Worm (Caenorhabditis elegans) whole organism, L4 larva: ENCODE measurements around the gene C09G9.5.

ENCODE experiments used
- D1046.2 ChIP-seq: fragments of 200-800 bp; sonication (Bioruptor generic); IDR thresholded peaks from 2 replicates; pipeline ENCODE4 v1.3.6; 2022; ENCODE audit warnings: missing genetic modification characterization, missing compliant biosample characterization
- F10B5.3 ChIP-seq: sonication (generic microtip); optimal IDR thresholded peaks from 2 replicates; lab custom pipeline; 2016; ENCODE audit warnings: mild to moderate bottlenecking, missing genetic modification characterization, missing compliant biosample characterization
- F49E8.2 ChIP-seq: sonication (generic microtip); optimal IDR thresholded peaks from 2 replicates; lab custom pipeline; 2016; ENCODE audit warnings: missing compliant biosample characterization, mild to moderate bottlenecking, missing genetic modification characterization, borderline replicate concordance
- R02D3.7 ChIP-seq: fragments of 150-350 bp; sonication (generic microtip); optimal IDR thresholded peaks from 3 replicates; lab custom pipeline; 2014; ENCODE audit warnings: missing biosample characterization, missing genetic modification characterization
- T20F7.1 ChIP-seq: fragments of 200-800 bp; sonication (Bioruptor generic); optimal IDR thresholded peaks from 2 replicates; lab custom pipeline; 2018; ENCODE audit warnings: mild to moderate bottlenecking, missing genetic modification characterization, missing compliant biosample characterization
- Y105C5A.15 ChIP-seq: fragments of 200-800 bp; sonication (Bioruptor generic); IDR thresholded peaks from 2 replicates; pipeline ENCODE4 v1.3.6; 2022; ENCODE audit warnings: missing genetic modification characterization, missing compliant biosample characterization
- aly-2 ChIP-seq: sonication (generic microtip); optimal IDR thresholded peaks from 2 replicates; lab custom pipeline; 2018; ENCODE audit warnings: missing biosample characterization, missing genetic modification characterization
- arid-1 ChIP-seq: fragments of 200-800 bp; sonication (Bioruptor generic); conservative IDR thresholded peaks from 2 replicates; pipeline ENCODE4 v1.3.6; 2022; ENCODE audit warnings: missing genetic modification reagents, missing genetic modification characterization, missing compliant biosample characterization
- attf-4 ChIP-seq: sonication (generic microtip); optimal IDR thresholded peaks from 3 replicates; lab custom pipeline; 2017; ENCODE audit warnings: missing biosample characterization, missing genetic modification characterization
- ceh-20 ChIP-seq: fragments of 200-800 bp; sonication (Bioruptor generic); IDR thresholded peaks from 2 replicates; pipeline ENCODE4 v1.3.6; 2022; ENCODE audit warnings: missing genetic modification reagents, missing genetic modification characterization, missing compliant biosample characterization
- ceh-28 ChIP-seq: fragments of 150-350 bp; optimal IDR thresholded peaks from 2 replicates; lab custom pipeline; 2014; ENCODE audit warnings: missing biosample characterization, missing genetic modification reagents, missing genetic modification characterization
- ctbp-1 ChIP-seq: fragments of 200-800 bp; sonication (Bioruptor generic); IDR thresholded peaks from 2 replicates; pipeline ENCODE4 v1.3.6; 2022; ENCODE audit warnings: missing genetic modification reagents, missing genetic modification characterization, missing compliant biosample characterization
- daf-16 ChIP-seq, 3 experiments: sonication (generic microtip); optimal IDR thresholded peaks; 2 replicates each; lab custom pipeline; 2016 to 2017; ENCODE audit warnings: missing genetic modification characterization in 3 of 3, missing genetic modification reagents in 3 of 3, mild to moderate bottlenecking in 2 of 3, missing compliant biosample characterization in 2 of 3, missing biosample characterization in 1 of 3, moderate library complexity in 1 of 3
- dmd-6 ChIP-seq: fragments of 200-800 bp; sonication (Bioruptor generic); IDR thresholded peaks from 2 replicates; pipeline ENCODE4 v1.3.6; 2022; ENCODE audit warnings: missing genetic modification reagents, missing genetic modification characterization, missing compliant biosample characterization
- dmd-8 ChIP-seq: fragments of 200-800 bp; sonication (Bioruptor generic); IDR thresholded peaks from 2 replicates; pipeline ENCODE4 v1.3.6; 2022; ENCODE audit warnings: missing genetic modification characterization, missing compliant biosample characterization
- dmd-9 ChIP-seq: fragments of 200-800 bp; sonication (Bioruptor generic); IDR thresholded peaks from 2 replicates; pipeline ENCODE4 v1.3.6; 2022; ENCODE audit warnings: missing genetic modification reagents, missing genetic modification characterization, missing compliant biosample characterization
- dpl-1 ChIP-seq: fragments of 150-350 bp; optimal IDR thresholded peaks from 2 replicates; lab custom pipeline; 2014; ENCODE audit warnings: missing biosample characterization, missing genetic modification reagents, missing genetic modification characterization
- dve-1 ChIP-seq: sonication (generic microtip); optimal IDR thresholded peaks from 2 replicates; lab custom pipeline; 2017; ENCODE audit warnings: antibody characterized with exemption, mild to moderate bottlenecking, missing genetic modification characterization, missing compliant biosample characterization; ENCODE audit not compliant: insufficient read depth
- hlh-11 ChIP-seq: fragments of 200-800 bp; sonication (Bioruptor generic); optimal IDR thresholded peaks from 2 replicates; lab custom pipeline; 2018; ENCODE audit warnings: mild to moderate bottlenecking, missing genetic modification characterization, missing compliant biosample characterization
- hlh-30 ChIP-seq: sonication (generic microtip); optimal IDR thresholded peaks from 2 replicates; lab custom pipeline; 2017; ENCODE audit warnings: antibody characterized with exemption, mild to moderate bottlenecking, missing genetic modification characterization, missing compliant biosample characterization; ENCODE audit not compliant: insufficient read depth
- hmg-1.1 ChIP-seq: fragments of 200-800 bp; sonication (Bioruptor generic); IDR thresholded peaks from 2 replicates; pipeline ENCODE4 v1.3.6; 2022; ENCODE audit warnings: missing genetic modification reagents, missing genetic modification characterization, missing compliant biosample characterization
- lin-15B ChIP-seq: fragments of 150-350 bp; sonication (generic microtip); optimal IDR thresholded peaks from 3 replicates; lab custom pipeline; 2014; ENCODE audit warnings: missing biosample characterization, missing genetic modification characterization
- lin-39 ChIP-seq: fragments of 150-350 bp; optimal IDR thresholded peaks from 2 replicates; lab custom pipeline; 2014; ENCODE audit warnings: missing biosample characterization, missing genetic modification reagents, missing genetic modification characterization
- lsy-2 ChIP-seq, 2 experiments: fragments of 150-350 bp in 1 of 2; sonication (generic microtip) in 1 of 2; optimal IDR thresholded peaks; 2 replicates each; lab custom pipeline; 2014 to 2017; ENCODE audit warnings: missing biosample characterization in 2 of 2, missing genetic modification characterization in 2 of 2
- madf-5 ChIP-seq, 2 experiments: fragments of 200-800 bp; sonication (Bioruptor generic); IDR thresholded peaks; 2 replicates each; pipeline ENCODE4 v1.3.6; 2022; ENCODE audit warnings: missing compliant biosample characterization in 2 of 2, missing genetic modification characterization in 2 of 2
- mdl-1 ChIP-seq, 2 experiments: fragments of 150-350 bp in 1 of 2; sonication (generic microtip) in 1 of 2; optimal IDR thresholded peaks; 2 replicates each; lab custom pipeline; 2014 to 2017; ENCODE audit warnings: missing biosample characterization in 2 of 2, missing genetic modification characterization in 2 of 2
- mxl-2 ChIP-seq: fragments of 200-800 bp; sonication (Bioruptor generic); conservative IDR thresholded peaks from 2 replicates; pipeline ENCODE4 v1.3.6; 2022; ENCODE audit warnings: missing genetic modification reagents, missing genetic modification characterization, missing compliant biosample characterization
- nhr-111 ChIP-seq: fragments of 200-800 bp; sonication (Bioruptor generic); optimal IDR thresholded peaks from 2 replicates; lab custom pipeline; 2018; ENCODE audit warnings: mild to moderate bottlenecking, missing genetic modification characterization, missing compliant biosample characterization
- nhr-25 ChIP-seq: sonication (generic microtip); optimal IDR thresholded peaks from 2 replicates; lab custom pipeline; 2017; ENCODE audit warnings: missing genetic modification characterization, mild to moderate bottlenecking, missing compliant biosample characterization, antibody characterized with exemption, moderate library complexity, borderline replicate concordance; ENCODE audit not compliant: insufficient read depth
- nhr-28 ChIP-seq: fragments of 150-350 bp; optimal IDR thresholded peaks from 2 replicates; lab custom pipeline; 2014; ENCODE audit warnings: missing biosample characterization, missing genetic modification characterization
- nhr-77 ChIP-seq: fragments of 150-350 bp; optimal IDR thresholded peaks from 2 replicates; lab custom pipeline; 2014; ENCODE audit warnings: missing biosample characterization, missing genetic modification characterization
- pha-4 ChIP-seq, 2 experiments: fragments of 150-350 bp in 1 of 2; fragments of 200-800 bp in 1 of 2; sonication (Bioruptor generic) in 1 of 2; IDR thresholded peaks in 1 of 2; optimal IDR thresholded peaks in 1 of 2; 2 replicates each; pipeline versions ENCODE4 v1.3.6 to Lab custom; 2014 to 2022; ENCODE audit warnings: missing genetic modification characterization in 2 of 2, missing genetic modification reagents in 2 of 2, missing biosample characterization in 1 of 2, missing compliant biosample characterization in 1 of 2
- pqm-1 ChIP-seq: sonication (generic microtip); optimal IDR thresholded peaks from 2 replicates; lab custom pipeline; 2017; ENCODE audit warnings: missing biosample characterization, missing genetic modification characterization
- rbr-2 ChIP-seq: sonication (generic microtip); optimal IDR thresholded peaks from 2 replicates; lab custom pipeline; 2016; ENCODE audit warnings: missing genotype, missing genetic modification characterization, missing compliant biosample characterization
- set-16 ChIP-seq: fragments of 200-800 bp; sonication (Bioruptor generic); IDR thresholded peaks from 2 replicates; pipeline ENCODE4 v1.3.6; 2022; ENCODE audit warnings: missing genetic modification reagents, missing genetic modification characterization, missing compliant biosample characterization
- skn-1 ChIP-seq: fragments of 150-350 bp; optimal IDR thresholded peaks from 2 replicates; lab custom pipeline; 2014; ENCODE audit warnings: missing biosample characterization, missing genetic modification characterization
- zag-1 ChIP-seq: fragments of 150-350 bp; optimal IDR thresholded peaks from 2 replicates; lab custom pipeline; 2014; ENCODE audit warnings: missing biosample characterization, missing genetic modification characterization
- zip-11 ChIP-seq: fragments of 200-800 bp; sonication (Bioruptor generic); IDR thresholded peaks from 2 replicates; pipeline ENCODE4 v1.3.6; 2022; ENCODE audit warnings: missing genetic modification characterization, missing compliant biosample characterization

C09G9.5 gene

ce11 chrIV:8886228-8886627 lies at the start of gene C09G9.5:
Gene C09G9.5 (plus strand): TSS chrIV:8886528.
- no peak for TF ChIP-seq dpl-1 (GFP tag; lab: Kevin White, UChicago)
- no peak for TF ChIP-seq lsy-2 (tag; optimal IDR thresholded peaks at IDR 0.05; lab: Kevin White, UChicago)
- no peak for TF ChIP-seq F10B5.3 (tag; lab: Kevin White, UChicago)
- TF ChIP-seq ceh-28 (tag; lab: Kevin White, UChicago), result no peak
- no peak for TF ChIP-seq F49E8.2 (tag; lab: Kevin White, UChicago)
- TF ChIP-seq arid-1 (GFP tag; lab: Robert Waterston, UW), result no peak
- no peak for TF ChIP-seq Y105C5A.15
- no peak for TF ChIP-seq mxl-2 (GFP tag; lab: Robert Waterston, UW)
- no peak for TF ChIP-seq nhr-77 (tag; lab: Kevin White, UChicago)
- no peak for TF ChIP-seq R02D3.7 (tag; lab: Kevin White, UChicago)
- TF ChIP-seq ctbp-1 (GFP tag; lab: Robert Waterston, UW), result no peak
- TF ChIP-seq T20F7.1 (GFP tag; lab: Kevin White, UChicago), result no peak
- no peak for TF ChIP-seq pha-4 (GFP tag; IDR thresholded peaks at IDR 0.05; lab: Robert Waterston, UW)
- TF ChIP-seq pha-4 (tag; optimal IDR thresholded peaks at IDR 0.05; lab: Kevin White, UChicago), result no peak
- no peak for TF ChIP-seq zag-1 (tag; lab: Kevin White, UChicago)

ce11 chrIV:8840161-8840765 lies 46.1 kb upstream of the C09G9.5 start, which contains the start of the genes T28C6.11 and T11B7.1:
Gene T28C6.11 (minus strand): TSS chrIV:8840261.
Gene T11B7.1 (plus strand): TSS chrIV:8840715.
- TF ChIP-seq dmd-8 (GFP tag; lab: Robert Waterston, UW), result no peak
- TF ChIP-seq ceh-20 (GFP tag; lab: Robert Waterston, UW), result no peak
- no peak for TF ChIP-seq aly-2
- TF ChIP-seq, all 104 proteins: peak for 0

ce11 chrIV:8844457-8844856 lies 41.9 kb upstream of the C09G9.5 start, which contains the start of gene T11B7.2:
Gene T11B7.2 (minus strand): TSS chrIV:8844557.
- TF ChIP-seq madf-5 (GFP tag; IDR thresholded peaks at IDR 0.05; lab: Robert Waterston, UW) (no peak), rbr-2 (tag; lab: Kevin White, UChicago) (no peak), skn-1 (no peak), set-16 (GFP tag; lab: Robert Waterston, UW) (no peak), D1046.2 (GFP tag; lab: Robert Waterston, UW) (no peak), R02D3.7 (tag; lab: Kevin White, UChicago) (no peak), hlh-30 (no peak)
- TF ChIP-seq, all 104 proteins: peak for 0

ce11 chrIV:8845922-8846321 lies 40.4 kb upstream of the C09G9.5 start:
- TF ChIP-seq pqm-1 (tag; lab: Kevin White, UChicago) (peak; percentile 94), Y105C5A.15 (no peak), hlh-11 (peak; percentile 36), zip-11 (GFP tag; lab: Robert Waterston, UW) (no peak), T20F7.1 (GFP tag; lab: Kevin White, UChicago) (peak; percentile 5), daf-16 (GFP tag; optimal IDR thresholded peaks at IDR 0.05; lab: Kevin White, UChicago) (no peak), daf-16 (tag; optimal IDR thresholded peaks at IDR 0.05; lab: Kevin White, UChicago) (peak; percentile 56), nhr-28 (tag; lab: Kevin White, UChicago) (peak; percentile 62), mdl-1 (tag; optimal IDR thresholded peaks at IDR 0.05; lab: Kevin White, UChicago) (no peak), dmd-6 (GFP tag; lab: Robert Waterston, UW) (peak; percentile 39; the same call in 1 of the 2 replicates), dve-1 (tag; lab: Kevin White, UChicago) (peak; percentile 32)

- no peak for TF ChIP-seq lin-39 (tag; lab: Kevin White, UChicago)
- no peak for TF ChIP-seq nhr-111 (GFP tag; lab: Kevin White, UChicago)
- TF ChIP-seq lin-15B (tag; lab: Kevin White, UChicago), result no peak
- TF ChIP-seq dmd-9, result no peak
- no peak for TF ChIP-seq hmg-1.1 (GFP tag; lab: Robert Waterston, UW)
- TF ChIP-seq nhr-25 (tag; lab: Kevin White, UChicago), result no peak
- no peak for TF ChIP-seq attf-4 (tag; lab: Kevin White, UChicago)
Measured at ce11 chrIV:8847918-8848317, 38.4 kb upstream of the C09G9.5 start, which contains the start of gene col-118. Gene col-118 (plus strand): TSS chrIV:8848218.
